Fruit fly (Drosophila melanogaster) whole organism, adult: Measurements from ENCODE around the gene DnaJ-1.

Source experiments
- CG11617 ChIP-seq: fragments of 200-800 bp; sonication (Bioruptor generic); optimal IDR thresholded peaks from 2 replicates; lab custom pipeline; 2017; ENCODE audit warnings: mild to moderate bottlenecking, missing biosample characterization, missing genetic modification reagents, missing genetic modification characterization
- CG12768 ChIP-seq: fragments of 200-800 bp; sonication (Bioruptor generic); optimal IDR thresholded peaks from 2 replicates; lab custom pipeline; 2017; ENCODE audit warnings: missing biosample characterization, missing genetic modification characterization, mild to moderate bottlenecking, moderate library complexity, missing genetic modification reagents
- CG14711 ChIP-seq: fragments of 200-800 bp; sonication (Bioruptor generic); optimal IDR thresholded peaks from 2 replicates; lab custom pipeline; 2018; ENCODE audit warnings: missing biosample characterization, mild to moderate bottlenecking, missing genetic modification characterization, moderate library complexity
- CG1620 ChIP-seq: fragments of 200-800 bp; sonication (Bioruptor generic); optimal IDR thresholded peaks from 2 replicates; lab custom pipeline; 2016; ENCODE audit warnings: missing biosample characterization, missing genetic modification characterization
- CG33017 ChIP-seq: fragments of 200-800 bp; sonication (Bioruptor generic); optimal IDR thresholded peaks from 2 replicates; lab custom pipeline; 2018; ENCODE audit warnings: missing biosample characterization, mild to moderate bottlenecking, missing genetic modification characterization, moderate library complexity
- CG5204 ChIP-seq: fragments of 200-800 bp; sonication (Bioruptor generic); optimal IDR thresholded peaks from 2 replicates; lab custom pipeline; 2016; ENCODE audit warnings: missing biosample characterization, missing genetic modification characterization
- CG7045 ChIP-seq: fragments of 200-800 bp; sonication (Bioruptor generic); optimal IDR thresholded peaks from 2 replicates; lab custom pipeline; 2017; ENCODE audit warnings: missing biosample characterization, mild to moderate bottlenecking, missing genetic modification characterization
- CG7101 ChIP-seq: fragments of 200-800 bp; sonication (Bioruptor generic); optimal IDR thresholded peaks from 2 replicates; lab custom pipeline; 2018; ENCODE audit warnings: missing biosample characterization, mild to moderate bottlenecking, missing genetic modification characterization, moderate library complexity
- Clk ChIP-seq: fragments of 200-800 bp; sonication (Bioruptor generic); optimal IDR thresholded peaks from 2 replicates; lab custom pipeline; 2017; ENCODE audit warnings: missing biosample characterization, missing genetic modification characterization
- Crg-1 ChIP-seq: fragments of 200-800 bp; sonication (Bioruptor generic); optimal IDR thresholded peaks from 2 replicates; lab custom pipeline; 2016; ENCODE audit warnings: missing biosample characterization, missing genetic modification characterization
- Hr96 ChIP-seq: fragments of 200-800 bp; sonication (Bioruptor generic); optimal IDR thresholded peaks from 2 replicates; lab custom pipeline; 2016; ENCODE audit warnings: missing biosample characterization, missing genetic modification characterization
- Mnt ChIP-seq: fragments of 200-800 bp; sonication (Bioruptor generic); optimal IDR thresholded peaks from 2 replicates; lab custom pipeline; 2016; ENCODE audit warnings: missing biosample characterization, mild to moderate bottlenecking, missing genetic modification characterization
- bab1 ChIP-seq: fragments of 200-800 bp; sonication (Bioruptor generic); optimal IDR thresholded peaks from 3 replicates; lab custom pipeline; 2019; ENCODE audit warnings: missing biosample characterization, mild to moderate bottlenecking, missing genetic modification characterization, moderate library complexity
- cic ChIP-seq: fragments of 200-800 bp; sonication (Bioruptor generic); optimal IDR thresholded peaks from 2 replicates; lab custom pipeline; 2017; ENCODE audit warnings: missing biosample characterization, mild to moderate bottlenecking, missing genetic modification characterization, moderate library complexity
- cnc ChIP-seq, 2 experiments: fragments of >200 bp; optimal IDR thresholded peaks; 2 replicates each; lab custom pipeline; 2017
- kay ChIP-seq: fragments of 200-800 bp; sonication (Bioruptor generic); peaks from one replicate; lab custom pipeline; 2016; ENCODE audit warnings: missing biosample characterization, missing genetic modification characterization, borderline replicate concordance
- ovo ChIP-seq: fragments of 200-800 bp; sonication (Bioruptor generic); optimal IDR thresholded peaks from 2 replicates; lab custom pipeline; 2016; ENCODE audit warnings: missing biosample characterization, missing genetic modification characterization
- pad ChIP-seq: fragments of 200-800 bp; sonication (Bioruptor generic); optimal IDR thresholded peaks from 3 replicates; lab custom pipeline; 2017; ENCODE audit warnings: missing biosample characterization, missing genetic modification characterization, mild to moderate bottlenecking, moderate library complexity, missing genetic modification reagents
- tj ChIP-seq: fragments of 200-800 bp; sonication (Bioruptor generic); optimal IDR thresholded peaks from 3 replicates; lab custom pipeline; 2017; ENCODE audit warnings: missing biosample characterization, mild to moderate bottlenecking, missing genetic modification characterization, moderate library complexity
- toe ChIP-seq: fragments of 200-800 bp; sonication (Bioruptor generic); optimal IDR thresholded peaks from 2 replicates; lab custom pipeline; 2016; ENCODE audit warnings: missing biosample characterization, missing genetic modification characterization

DnaJ-1 gene

DNA sequence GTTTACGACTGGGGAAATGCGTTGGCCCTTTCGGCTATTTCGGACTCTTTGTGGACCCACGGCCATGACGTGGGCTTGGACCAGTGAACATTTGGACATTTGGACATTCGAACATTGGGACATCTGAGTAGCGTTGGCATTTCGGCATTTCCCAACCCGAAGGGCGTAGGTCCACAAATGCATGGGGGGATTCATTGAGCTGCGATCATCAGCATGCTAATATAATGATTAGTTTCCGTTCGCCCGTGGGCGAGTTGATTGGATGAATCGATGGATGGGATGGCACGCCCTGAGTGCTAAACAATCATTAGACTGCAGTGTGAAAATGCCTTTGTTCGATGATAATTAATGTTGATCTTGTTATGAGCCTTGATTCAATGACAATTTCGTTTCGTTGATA lies 35.5 kb upstream of the DnaJ-1 start:
- TF ChIP-seq toe (GFP tag; lab: Kevin White, UChicago) (no peak), Clk (GFP tag; lab: Kevin White, UChicago) (no peak), CG14711 (no peak)

DNA sequence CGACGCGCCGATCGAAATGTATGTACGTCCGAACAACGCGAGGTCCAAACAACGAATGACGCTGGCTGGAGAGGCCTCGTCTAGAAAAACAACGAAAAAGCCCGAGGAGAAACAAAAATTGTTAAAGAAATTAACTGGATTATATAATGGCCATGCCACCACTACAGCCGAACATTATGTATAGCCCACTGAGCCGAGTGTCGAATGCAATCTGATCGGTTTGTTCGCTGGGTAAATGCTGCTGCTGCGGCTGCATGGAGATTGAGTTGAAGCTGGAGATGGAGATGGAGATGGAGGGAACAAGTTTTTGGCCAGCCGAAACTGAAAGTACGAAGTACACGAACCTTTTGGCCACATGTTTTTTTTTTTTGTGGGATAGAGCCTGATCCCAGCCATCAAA lies 34.6 kb upstream of the DnaJ-1 start, which contains the start of gene Cralbp:
Cralbp (minus strand) TSS at position 115 of the 400 bp plus-strand sequence.
- TF ChIP-seq pad (GFP tag; lab: Kevin White, UChicago) (no peak), CG7045 (GFP tag; lab: Kevin White, UChicago) (no peak), CG7101 (tag; lab: Kevin White, UChicago) (no peak), Crg-1 (GFP tag; lab: Kevin White, UChicago) (no peak), kay (GFP tag; lab: Kevin White, UChicago) (no peak), CG5204 (GFP tag; lab: Kevin White, UChicago) (no peak), CG33017 (tag; lab: Kevin White, UChicago) (no peak), tj (GFP tag; lab: Kevin White, UChicago) (no peak), cnc (optimal IDR thresholded peaks at IDR 0.05; lab: Kevin White, UChicago) (no peak), bab1 (GFP tag; lab: Kevin White, UChicago) (no peak), Hr96 (GFP tag; lab: Kevin White, UChicago) (no peak), CG11617 (GFP tag; lab: Kevin White, UChicago) (no peak), Mnt (GFP tag; lab: Kevin White, UChicago) (no peak), CG1620 (no peak), CG14711 (no peak), ovo (GFP tag; lab: Kevin White, UChicago) (no peak), toe (GFP tag; lab: Kevin White, UChicago) (no peak), Clk (GFP tag; lab: Kevin White, UChicago) (no peak), cic (no peak)

DNA sequence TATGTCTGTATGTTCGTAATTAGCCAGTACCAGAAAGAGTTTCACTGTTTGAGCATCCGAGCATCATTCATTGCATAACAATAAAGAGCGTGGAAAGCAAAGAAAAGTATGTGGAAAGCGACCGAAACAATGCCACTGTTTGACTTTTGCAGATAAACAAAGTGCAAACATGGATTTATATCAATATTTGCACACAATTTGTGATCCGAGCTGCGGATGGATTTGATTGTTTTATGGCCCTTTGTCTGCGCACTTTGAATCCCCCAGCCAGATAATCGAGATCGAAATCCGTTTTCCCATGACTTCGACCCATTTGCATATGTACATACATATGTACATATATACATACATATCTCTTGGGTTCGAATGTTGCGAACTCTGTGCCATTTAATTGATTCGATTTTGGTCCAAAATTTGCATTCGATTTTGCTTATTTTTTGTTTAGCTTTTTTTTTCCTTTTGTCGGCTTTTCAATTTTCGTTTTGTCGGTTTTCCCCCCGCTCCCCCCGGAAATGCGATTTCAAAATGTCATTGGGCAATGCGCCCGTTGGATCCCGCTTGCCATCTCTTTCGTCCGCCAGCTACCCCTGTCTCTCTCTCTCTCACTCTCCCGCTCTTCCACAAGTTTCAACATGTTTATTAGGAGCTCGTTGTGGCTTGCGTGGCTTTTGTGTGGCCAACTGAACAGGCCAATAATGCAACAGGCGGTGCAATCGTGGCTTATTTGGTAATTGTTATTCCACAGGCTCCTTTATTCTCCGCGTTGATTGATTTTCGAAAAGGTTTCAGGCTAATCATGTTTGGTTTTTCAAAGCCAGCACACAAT lies 33.5 kb upstream of the DnaJ-1 start:
- TF ChIP-seq kay (GFP tag; lab: Kevin White, UChicago) (no peak), Mnt (GFP tag; lab: Kevin White, UChicago) (no peak), cic (no peak)

DNA sequence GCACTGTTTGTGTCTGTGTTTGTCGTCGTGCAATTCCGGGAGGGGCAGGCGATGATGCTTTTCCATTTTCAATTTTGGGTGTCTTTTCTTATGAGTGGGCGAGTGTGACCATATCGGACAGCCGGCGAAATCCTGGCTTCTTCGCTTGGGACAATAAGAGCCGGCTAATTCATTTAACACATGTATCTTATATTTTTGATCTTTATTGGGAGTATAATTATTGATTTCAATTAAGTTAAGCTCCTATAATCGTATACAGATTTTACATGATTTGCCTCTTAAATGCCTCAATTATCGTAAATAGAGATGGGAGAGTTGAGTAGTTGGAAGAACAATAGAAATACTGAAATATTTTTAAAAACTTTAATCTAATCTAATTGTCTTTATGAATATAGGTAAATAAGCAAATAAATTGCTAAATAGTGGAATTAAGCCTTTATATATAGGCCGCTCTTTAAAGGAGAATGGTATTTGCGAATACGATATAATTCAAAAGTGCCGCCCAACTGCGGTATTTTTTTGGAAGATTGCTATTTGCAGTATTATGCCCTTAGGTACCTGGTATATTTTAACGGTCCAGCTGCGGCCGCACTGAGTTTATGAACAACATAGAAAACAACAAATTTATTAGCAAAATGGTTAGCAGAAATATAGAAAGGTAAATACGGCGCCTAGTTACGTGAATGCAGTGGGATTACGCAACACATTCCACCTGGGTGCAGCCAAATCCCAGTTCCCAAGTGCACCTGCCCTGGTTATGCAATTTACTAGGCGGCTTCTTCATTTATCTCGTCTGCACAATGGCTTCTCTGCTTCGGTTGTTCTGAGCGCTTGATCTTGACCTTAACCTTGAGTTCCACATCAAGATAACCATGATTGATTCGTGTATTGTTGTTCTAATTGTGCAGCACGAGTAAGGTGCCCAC lies 27.8 kb upstream of the DnaJ-1 start, which contains the start of the genes Myt1, PGRP-LD and Pmi:
Myt1 (minus strand) TSS at position 116 of the 926 bp plus-strand sequence.
PGRP-LD (plus strand) TSS at position 576 of the 926 bp plus-strand sequence.
Pmi (plus strand) TSS at position 576 of the 926 bp plus-strand sequence.
- TF ChIP-seq Hr96 (GFP tag; lab: Kevin White, UChicago) (no peak), tj (GFP tag; lab: Kevin White, UChicago) (no peak), bab1 (GFP tag; lab: Kevin White, UChicago) (no peak), kay (GFP tag; lab: Kevin White, UChicago) (no peak), CG5204 (GFP tag; lab: Kevin White, UChicago) (no peak), CG7045 (GFP tag; lab: Kevin White, UChicago) (no peak), cnc (optimal IDR thresholded peaks at IDR 0.05; lab: Kevin White, UChicago) (no peak), ovo (GFP tag; lab: Kevin White, UChicago) (no peak), CG33017 (tag; lab: Kevin White, UChicago) (no peak), CG1620 (no peak), Crg-1 (GFP tag; lab: Kevin White, UChicago) (no peak), CG12768 (GFP tag; lab: Kevin White, UChicago) (no peak), pad (GFP tag; lab: Kevin White, UChicago) (no peak)

DNA sequence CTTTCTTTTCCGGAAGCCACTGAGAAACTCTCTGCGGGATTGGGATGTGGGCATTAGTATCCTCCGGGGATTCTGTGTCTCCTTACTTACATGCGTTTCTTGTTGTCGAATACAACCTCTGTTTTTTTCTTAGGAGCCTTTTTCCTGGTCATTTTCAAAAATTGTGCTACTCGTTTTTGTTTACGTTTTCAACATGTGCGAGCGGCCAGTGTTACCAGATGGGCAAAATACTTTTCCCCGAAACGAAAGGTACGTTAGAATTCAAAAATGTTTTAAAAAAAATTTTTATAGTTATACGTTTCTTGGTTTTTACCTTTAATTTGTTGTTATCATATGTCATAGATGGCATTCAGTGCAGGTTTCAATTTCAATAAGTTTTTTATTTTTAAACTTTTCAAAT lies 25.1 kb upstream of the DnaJ-1 start, which contains the start of gene vito:
vito (minus strand) TSS at position 220 of the 400 bp plus-strand sequence.
- TF ChIP-seq CG7101 (tag; lab: Kevin White, UChicago) (no peak), bab1 (GFP tag; lab: Kevin White, UChicago) (peak; percentile 17), Mnt (GFP tag; lab: Kevin White, UChicago) (peak; percentile 93), CG33017 (tag; lab: Kevin White, UChicago) (no peak)

DNA sequence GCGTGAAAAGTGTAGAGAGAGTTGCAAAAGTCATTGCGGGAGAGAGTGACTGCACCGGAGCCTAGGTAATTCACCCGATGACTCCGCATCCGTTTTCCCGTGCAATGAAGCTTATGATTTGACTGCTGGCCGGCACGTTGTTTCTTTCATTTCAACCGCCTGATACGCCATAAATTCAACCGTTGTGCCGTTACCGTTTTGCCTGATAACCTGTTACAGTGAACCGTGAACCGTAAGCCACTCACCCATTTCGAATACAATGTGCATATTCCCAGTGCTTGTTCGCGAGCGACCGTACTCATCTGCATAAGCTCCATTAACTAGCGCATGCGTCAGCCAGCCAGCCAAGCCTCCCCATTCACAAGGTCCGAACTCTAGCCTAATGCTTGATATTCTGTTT lies 22.8 kb upstream of the DnaJ-1 start:
- TF ChIP-seq kay (GFP tag; lab: Kevin White, UChicago), result no peak
- TF ChIP-seq pad (GFP tag; lab: Kevin White, UChicago), result no peak
- no peak for TF ChIP-seq CG14711
- no peak for TF ChIP-seq CG7045 (GFP tag; lab: Kevin White, UChicago)
- TF ChIP-seq Mnt (GFP tag; lab: Kevin White, UChicago), result no peak
- TF ChIP-seq CG12768 (GFP tag; lab: Kevin White, UChicago), result peak; percentile 37
